Worm (Caenorhabditis elegans): ENCODE results near the gene ttr-12.

- no peak for TF ChIP-seq ama-1 (optimal IDR thresholded peaks at IDR 0.05)
- no peak for TF ChIP-seq irx-1 (tag; optimal IDR thresholded peaks at IDR 0.05)
Measured at ce11 chrV:20648868-20649267, 40.3 kb upstream of the ttr-12 start.
